Worm (Caenorhabditis elegans) whole organism, L1 larva: ENCODE data around the gene dsc-1.

Experiments used
- C04F5.9 ChIP-seq: sonication (generic microtip); optimal IDR thresholded peaks from 2 replicates; lab custom pipeline; 2016; ENCODE audit warnings: missing genetic modification characterization, missing compliant biosample characterization
- C34B4.2 ChIP-seq: sonication (generic microtip); optimal IDR thresholded peaks from 2 replicates; lab custom pipeline; 2017; ENCODE audit warnings: mild to moderate bottlenecking, missing genetic modification characterization, missing compliant biosample characterization
- aha-1 ChIP-seq: fragments of 150-350 bp; optimal IDR thresholded peaks from 2 replicates; lab custom pipeline; 2014; ENCODE audit warnings: missing biosample characterization, missing genetic modification characterization
- alr-1 ChIP-seq: fragments of 200-800 bp; sonication (Bioruptor generic); optimal IDR thresholded peaks from 2 replicates; lab custom pipeline; 2018; ENCODE audit warnings: borderline replicate concordance, mild to moderate bottlenecking, missing genetic modification characterization, missing compliant biosample characterization
- blmp-1 ChIP-seq: fragments of 150-350 bp; optimal IDR thresholded peaks from 2 replicates; lab custom pipeline; 2014; ENCODE audit warnings: missing biosample characterization, missing genetic modification characterization
- ceh-82 ChIP-seq, 3 experiments: fragments of 150-350 bp in 1 of 3; sonication (generic microtip) in 2 of 3; optimal IDR thresholded peaks; 2 replicates each; lab custom pipeline; 2014 to 2017; ENCODE audit warnings: missing biosample characterization in 3 of 3, missing genetic modification characterization in 3 of 3
- ceh-90 ChIP-seq: sonication (generic microtip); optimal IDR thresholded peaks from 2 replicates; lab custom pipeline; 2016; ENCODE audit warnings: missing genetic modification characterization, missing compliant biosample characterization
- ces-1 ChIP-seq: fragments of 150-350 bp; optimal IDR thresholded peaks from 2 replicates; lab custom pipeline; 2014; ENCODE audit warnings: missing biosample characterization, missing genetic modification reagents, missing genetic modification characterization
- dpl-1 ChIP-seq, 3 experiments: fragments of 150-350 bp in 2 of 3; sonication (generic microtip) in 1 of 3; optimal IDR thresholded peaks; 2 replicates each; lab custom pipeline; 2014 to 2017; ENCODE audit warnings: missing biosample characterization in 3 of 3, missing genetic modification characterization in 3 of 3, missing genetic modification reagents in 3 of 3
- efl-1 ChIP-seq, 4 experiments: fragments of 150-350 bp; optimal IDR thresholded peaks in 3 of 4; peaks in 1 of 4; 1 replicate in 1 of 4; 2 replicates in 3 of 4; lab custom pipeline; 2014; ENCODE audit warnings: missing biosample characterization in 2 of 4, missing genetic modification characterization in 2 of 4, missing genetic modification reagents in 2 of 4
- egl-13 ChIP-seq: sonication (generic microtip); optimal IDR thresholded peaks from 2 replicates; lab custom pipeline; 2016; ENCODE audit warnings: missing genotype, missing genetic modification reagents, missing genetic modification characterization, missing compliant biosample characterization
- egl-27 ChIP-seq, 2 experiments: fragments of 150-350 bp in 1 of 2; sonication (generic microtip); optimal IDR thresholded peaks; 3 replicates each; lab custom pipeline; 2017 to 2018; ENCODE audit warnings: missing biosample characterization in 2 of 2, missing genetic modification characterization in 2 of 2, missing genetic modification reagents in 2 of 2
- elt-2 ChIP-seq: sonication (generic microtip); optimal IDR thresholded peaks from 2 replicates; lab custom pipeline; 2016; ENCODE audit warnings: missing genetic modification characterization, mild to moderate bottlenecking, inconsistent platforms, missing compliant biosample characterization, missing genetic modification reagents
- elt-3 ChIP-seq, 6 experiments: fragments of 150-350 bp in 1 of 6; sonication (generic microtip); optimal IDR thresholded peaks; 2 replicates each; lab custom pipeline; 2017 to 2018; ENCODE audit warnings: missing biosample characterization in 6 of 6, missing genetic modification characterization in 6 of 6, inconsistent platforms in 1 of 6
- fkh-8 ChIP-seq: sonication (generic microtip); optimal IDR thresholded peaks from 2 replicates; lab custom pipeline; 2016; ENCODE audit warnings: mild to moderate bottlenecking, missing genetic modification characterization, missing compliant biosample characterization
- fos-1 ChIP-seq: fragments of 150-350 bp; optimal IDR thresholded peaks from 2 replicates; lab custom pipeline; 2014; ENCODE audit warnings: missing biosample characterization, missing genetic modification characterization
- grh-1 ChIP-seq: fragments of 200-800 bp; sonication (Bioruptor generic); IDR thresholded peaks from 2 replicates; pipeline ENCODE4 v1.3.6; 2022; ENCODE audit warnings: missing genetic modification reagents, missing genetic modification characterization, missing compliant biosample characterization
- hlh-4 ChIP-seq: sonication (generic microtip); optimal IDR thresholded peaks from 2 replicates; lab custom pipeline; 2016; ENCODE audit warnings: mild to moderate bottlenecking, missing genetic modification characterization, missing compliant biosample characterization
- lin-14 ChIP-seq: fragments of 200-800 bp; sonication (Bioruptor generic); optimal IDR thresholded peaks from 2 replicates; lab custom pipeline; 2018; ENCODE audit warnings: mild to moderate bottlenecking, missing genetic modification characterization, moderate library complexity, missing compliant biosample characterization
- lin-35 ChIP-seq, 2 experiments: fragments of 150-350 bp; optimal IDR thresholded peaks; 2 replicates each; lab custom pipeline; 2014; ENCODE audit warnings: missing biosample characterization in 2 of 2, missing genetic modification characterization in 2 of 2, missing genetic modification reagents in 2 of 2
- lin-39 ChIP-seq: fragments of 150-350 bp; optimal IDR thresholded peaks from 2 replicates; lab custom pipeline; 2014; ENCODE audit warnings: missing biosample characterization, missing genetic modification reagents, missing genetic modification characterization
- lsy-2 ChIP-seq, 2 experiments: fragments of 150-350 bp; optimal IDR thresholded peaks; 2 replicates each; lab custom pipeline; 2014; ENCODE audit warnings: missing biosample characterization in 2 of 2, missing genetic modification characterization in 2 of 2
- mdl-1 ChIP-seq, 2 experiments: fragments of 150-350 bp; optimal IDR thresholded peaks; 2 replicates each; lab custom pipeline; 2014 to 2017; ENCODE audit warnings: missing biosample characterization in 2 of 2, missing genetic modification characterization in 2 of 2, inconsistent platforms in 1 of 2
- nhr-11 ChIP-seq: fragments of 150-350 bp; optimal IDR thresholded peaks from 2 replicates; lab custom pipeline; 2014; ENCODE audit warnings: missing biosample characterization, missing genetic modification characterization
- nhr-12 ChIP-seq: sonication (generic microtip); optimal IDR thresholded peaks from 2 replicates; lab custom pipeline; 2017; ENCODE audit warnings: missing biosample characterization, missing genetic modification characterization
- nhr-19 ChIP-seq: fragments of 200-800 bp; sonication (Bioruptor generic); conservative IDR thresholded peaks from 2 replicates; pipeline ENCODE4 v1.3.6; 2022; ENCODE audit warnings: missing genetic modification characterization, missing compliant biosample characterization
- nhr-20 ChIP-seq: sonication (generic microtip); optimal IDR thresholded peaks from 2 replicates; lab custom pipeline; 2016; ENCODE audit warnings: mild to moderate bottlenecking, missing genetic modification characterization, missing compliant biosample characterization
- nhr-47 ChIP-seq: sonication (generic microtip); optimal IDR thresholded peaks from 2 replicates; lab custom pipeline; 2016; ENCODE audit warnings: mild to moderate bottlenecking, missing genetic modification characterization, moderate library complexity, missing compliant biosample characterization
- nhr-71 ChIP-seq: sonication (generic microtip); optimal IDR thresholded peaks from 2 replicates; lab custom pipeline; 2016; ENCODE audit warnings: mild to moderate bottlenecking, missing genetic modification characterization, moderate library complexity, missing compliant biosample characterization
- nhr-76 ChIP-seq: sonication (generic microtip); optimal IDR thresholded peaks from 2 replicates; lab custom pipeline; 2017; ENCODE audit warnings: missing biosample characterization, missing genetic modification characterization
- nhr-84 ChIP-seq: sonication (generic microtip); optimal IDR thresholded peaks from 2 replicates; lab custom pipeline; 2017; ENCODE audit warnings: missing biosample characterization, missing genetic modification characterization
- nhr-85 ChIP-seq: sonication (generic microtip); peaks from one replicate; lab custom pipeline; 2016; ENCODE audit warnings: missing genetic modification characterization, inconsistent platforms, missing compliant biosample characterization
- nhr-90 ChIP-seq: sonication (generic microtip); optimal IDR thresholded peaks from 2 replicates; lab custom pipeline; 2016; ENCODE audit warnings: mild to moderate bottlenecking, missing genetic modification characterization, missing compliant biosample characterization; ENCODE audit not compliant: poor library complexity
- rnt-1 ChIP-seq: sonication (generic microtip); optimal IDR thresholded peaks from 2 replicates; lab custom pipeline; 2016; ENCODE audit warnings: mild to moderate bottlenecking, missing genetic modification characterization, moderate library complexity, missing compliant biosample characterization
- skn-1 ChIP-seq: fragments of 150-350 bp; optimal IDR thresholded peaks from 2 replicates; lab custom pipeline; 2014; ENCODE audit warnings: missing biosample characterization, missing genetic modification characterization
- snu-23 ChIP-seq: sonication (generic microtip); optimal IDR thresholded peaks from 2 replicates; lab custom pipeline; 2016; ENCODE audit warnings: missing genetic modification characterization, missing compliant biosample characterization
- sptf-1 ChIP-seq: fragments of 150-350 bp; optimal IDR thresholded peaks from 2 replicates; lab custom pipeline; 2014; ENCODE audit warnings: missing biosample characterization, missing genetic modification characterization
- tbx-2 ChIP-seq: sonication (generic microtip); optimal IDR thresholded peaks from 2 replicates; lab custom pipeline; 2016; ENCODE audit warnings: missing genetic modification characterization, missing compliant biosample characterization
- unc-130 ChIP-seq: fragments of 150-350 bp; optimal IDR thresholded peaks from 2 replicates; lab custom pipeline; 2017; ENCODE audit warnings: missing biosample characterization, missing genetic modification characterization, inconsistent platforms
- unc-30 ChIP-seq: sonication (generic microtip); optimal IDR thresholded peaks from 2 replicates; lab custom pipeline; 2017; ENCODE audit warnings: missing biosample characterization, missing genetic modification characterization
- vab-15 ChIP-seq: sonication (generic microtip); optimal IDR thresholded peaks from 2 replicates; lab custom pipeline; 2017; ENCODE audit warnings: missing genotype, mild to moderate bottlenecking, missing genetic modification characterization, missing compliant biosample characterization
- xbp-1 ChIP-seq: sonication (generic microtip); optimal IDR thresholded peaks from 2 replicates; lab custom pipeline; 2016; ENCODE audit warnings: missing genetic modification characterization, missing compliant biosample characterization
- zag-1 ChIP-seq: fragments of 150-350 bp; optimal IDR thresholded peaks from 2 replicates; lab custom pipeline; 2014; ENCODE audit warnings: missing biosample characterization, missing genetic modification characterization
- zip-4 ChIP-seq: fragments of 200-800 bp; sonication (Bioruptor generic); optimal IDR thresholded peaks from 2 replicates; lab custom pipeline; 2018; ENCODE audit warnings: mild to moderate bottlenecking, missing genetic modification characterization, moderate library complexity, missing compliant biosample characterization
- ztf-11 ChIP-seq, 2 experiments: sonication (generic microtip); optimal IDR thresholded peaks; 2 replicates each; lab custom pipeline; 2016 to 2017; ENCODE audit warnings: missing genetic modification characterization in 2 of 2, missing biosample characterization in 1 of 2, missing compliant biosample characterization in 1 of 2
- ztf-4 ChIP-seq: fragments of 150-350 bp; optimal IDR thresholded peaks from 2 replicates; lab custom pipeline; 2014; ENCODE audit warnings: missing biosample characterization, missing genetic modification characterization

Gene dsc-1

DNA sequence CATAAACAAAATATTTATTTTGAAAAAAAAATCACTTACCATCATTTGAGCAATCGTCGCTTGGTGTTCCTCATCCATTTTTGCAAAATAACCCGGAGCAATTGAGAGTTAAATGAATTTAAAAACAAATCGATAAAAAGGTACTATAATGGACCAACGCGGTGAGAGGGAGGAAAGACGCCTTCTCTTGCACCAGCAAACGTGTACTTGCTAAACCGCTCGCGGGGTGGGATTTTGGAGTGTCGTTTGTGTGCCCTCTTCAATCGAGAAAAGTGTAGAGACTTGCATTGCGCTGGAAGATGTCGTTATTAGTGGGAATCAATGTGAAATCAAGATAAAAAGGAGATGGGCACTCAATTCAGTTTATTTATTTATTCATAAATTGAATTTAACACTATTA is 49.2 kb upstream of the dsc-1 start, which contains the start of gene H40L08.1 (continued):
- TF ChIP-seq nhr-12 (tag; lab: Kevin White, UChicago) (no peak), nhr-76 (tag; lab: Kevin White, UChicago) (no peak), nhr-47 (tag; lab: Kevin White, UChicago) (peak; percentile 30), ceh-82 (tag; optimal IDR thresholded peaks at IDR 0.05; lab: Kevin White, UChicago) (peak in 1 of 3 experiments; percentile 29), snu-23 (GFP tag; lab: Kevin White, UChicago) (peak; percentile 40), xbp-1 (tag; lab: Kevin White, UChicago) (peak; percentile 78), C34B4.2 (tag; lab: Kevin White, UChicago) (no peak), nhr-90 (tag; lab: Kevin White, UChicago) (no peak), ces-1 (GFP tag; lab: Kevin White, UChicago) (no peak), fos-1 (tag; lab: Kevin White, UChicago) (no peak), sptf-1 (tag; lab: Kevin White, UChicago) (no peak)
- TF ChIP-seq, all 84 proteins: peak for 15

DNA sequence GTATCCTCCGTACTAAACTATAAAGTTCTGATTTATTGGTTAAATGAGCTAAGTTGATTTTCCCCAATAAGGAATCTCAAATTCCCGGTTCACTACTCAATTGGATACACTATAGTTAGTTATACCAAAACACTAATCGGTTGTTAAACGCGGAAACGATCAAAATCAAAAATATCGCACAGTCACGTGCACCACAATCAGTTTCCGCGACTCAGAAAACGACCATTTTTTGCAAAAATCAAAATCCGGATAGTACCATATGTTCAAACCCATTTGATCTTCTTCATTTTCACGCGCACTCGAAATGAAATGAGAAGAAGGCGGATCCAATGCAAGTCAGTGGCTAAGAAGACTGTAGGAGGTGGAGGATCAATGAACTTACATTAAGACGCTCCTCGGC is 46.9 kb upstream of the dsc-1 start:
- peak; percentile 37 for TF ChIP-seq unc-130 (tag; lab: Kevin White, UChicago)
- no peak for TF ChIP-seq nhr-12 (tag; lab: Kevin White, UChicago)
- TF ChIP-seq mdl-1 (tag; optimal IDR thresholded peaks at IDR 0.05; lab: Kevin White, UChicago), result peak in 1 of 2 experiments; percentile 48
- peak; percentile 79 for TF ChIP-seq blmp-1 (tag; lab: Kevin White, UChicago)
- peak; percentile 46 for TF ChIP-seq snu-23 (GFP tag; lab: Kevin White, UChicago)
- peak; percentile 88 for TF ChIP-seq nhr-20
- no peak for TF ChIP-seq zag-1 (tag; lab: Kevin White, UChicago)
- no peak for TF ChIP-seq skn-1 (tag; lab: Kevin White, UChicago)
- TF ChIP-seq zip-4 (GFP tag; lab: Kevin White, UChicago), result no peak
- TF ChIP-seq lin-35 (GFP tag; optimal IDR thresholded peaks at IDR 0.05; lab: Kevin White, UChicago), result peak in 1 of 2 experiments; percentile 32
- TF ChIP-seq vab-15 (tag; lab: Kevin White, UChicago), result no peak
- TF ChIP-seq tbx-2 (tag; lab: Kevin White, UChicago), result peak; percentile 47
- TF ChIP-seq nhr-19 (GFP tag; lab: Robert Waterston, UW), result peak; percentile 51
- no peak for TF ChIP-seq lsy-2 (tag; optimal IDR thresholded peaks at IDR 0.05; lab: Kevin White, UChicago)
- TF ChIP-seq elt-3 (tag; optimal IDR thresholded peaks at IDR 0.05; lab: Kevin White, UChicago), result peak in 2 of 6 experiments; percentile 42 to 86
- TF ChIP-seq, all 84 proteins: peak for 9

DNA sequence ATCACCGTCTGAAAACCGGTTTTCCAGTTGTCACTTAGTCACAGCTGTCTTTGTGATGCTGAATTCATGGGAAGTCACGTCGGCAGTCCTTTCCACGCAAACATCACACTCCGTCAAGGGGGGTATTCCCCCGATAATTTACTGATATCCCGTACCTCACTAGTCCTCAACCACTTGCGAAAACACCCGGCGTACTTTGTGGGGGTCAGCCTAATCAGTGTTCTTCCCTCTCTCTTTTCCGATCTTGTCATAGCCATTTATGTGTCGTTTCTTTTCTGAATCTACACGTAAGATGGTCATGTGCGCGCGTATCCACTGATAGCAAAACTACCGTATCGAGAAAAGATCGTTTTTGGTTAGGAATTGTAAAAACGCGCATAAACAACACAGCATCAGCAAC is 44.8 kb upstream of the dsc-1 start:
- TF ChIP-seq rnt-1 (tag; lab: Kevin White, UChicago), result no peak
- TF ChIP-seq unc-30 (tag; lab: Kevin White, UChicago), result no peak
- peak; percentile 38 for TF ChIP-seq nhr-90 (tag; lab: Kevin White, UChicago)
- TF ChIP-seq dpl-1 (GFP tag; optimal IDR thresholded peaks at IDR 0.05; lab: Kevin White, UChicago), result no peak
- peak; percentile 64 for TF ChIP-seq lin-14 (GFP tag; lab: Kevin White, UChicago)
- TF ChIP-seq aha-1 (tag; lab: Kevin White, UChicago), result no peak
- no peak for TF ChIP-seq fkh-8
- TF ChIP-seq tbx-2 (tag; lab: Kevin White, UChicago), result peak; percentile 40
- TF ChIP-seq mdl-1 (tag; optimal IDR thresholded peaks at IDR 0.05; lab: Kevin White, UChicago), result peak in 1 of 2 experiments; percentile 74
- no peak for TF ChIP-seq nhr-76 (tag; lab: Kevin White, UChicago)
- no peak for TF ChIP-seq zip-4 (GFP tag; lab: Kevin White, UChicago)
- TF ChIP-seq elt-2 (tag; lab: Kevin White, UChicago), result no peak
- no peak for TF ChIP-seq efl-1 (optimal IDR thresholded peaks at IDR 0.05; lab: Kevin White, UChicago)
- no peak for TF ChIP-seq efl-1 (GFP tag; optimal IDR thresholded peaks at IDR 0.05 in 1 of 2; lab: Kevin White, UChicago)
- no peak for TF ChIP-seq hlh-4
- no peak for TF ChIP-seq nhr-84 (tag; lab: Kevin White, UChicago)
- TF ChIP-seq lin-39, result no peak
- no peak for TF ChIP-seq sptf-1 (tag; lab: Kevin White, UChicago)
- TF ChIP-seq nhr-20, result peak; percentile 83
- TF ChIP-seq nhr-71, result peak; percentile 69
- no peak for TF ChIP-seq ceh-90 (tag; lab: Kevin White, UChicago)
- TF ChIP-seq blmp-1 (tag; lab: Kevin White, UChicago), result peak; percentile 86
- no peak for TF ChIP-seq nhr-47 (tag; lab: Kevin White, UChicago)
- no peak for TF ChIP-seq alr-1 (tag; lab: Kevin White, UChicago)
- no peak for TF ChIP-seq ztf-4 (tag; lab: Kevin White, UChicago)
- TF ChIP-seq grh-1 (GFP tag; lab: Robert Waterston, UW), result peak; percentile 78
- TF ChIP-seq nhr-11 (tag; lab: Kevin White, UChicago), result no peak
- no peak for TF ChIP-seq ztf-11 (tag; optimal IDR thresholded peaks at IDR 0.05; lab: Kevin White, UChicago)
- no peak for TF ChIP-seq egl-13 (tag; lab: Kevin White, UChicago)
- no peak for TF ChIP-seq egl-27 (tag; optimal IDR thresholded peaks at IDR 0.05; lab: Kevin White, UChicago)
- TF ChIP-seq nhr-85 (tag; lab: Kevin White, UChicago), result peak; percentile 92
- peak in 5 of 6 experiments; percentile 48 to 92 (median 69) for TF ChIP-seq elt-3 (tag; optimal IDR thresholded peaks at IDR 0.05; lab: Kevin White, UChicago)
- TF ChIP-seq C04F5.9 (tag; lab: Kevin White, UChicago), result no peak
